Fruit fly (Drosophila melanogaster) whole organism, embryonic: Measurements from ENCODE around the gene e.

Experiments used
- BEAF-32 ChIP-seq: fragments of 200-800 bp; sonication (Bioruptor generic); optimal IDR thresholded peaks from 3 replicates; lab custom pipeline; 2017; ENCODE audit warnings: missing biosample characterization, missing genetic modification characterization, mild to moderate bottlenecking, moderate library complexity, missing genetic modification reagents
- CG10274 ChIP-seq: fragments of 200-800 bp; sonication (Bioruptor generic); optimal IDR thresholded peaks from 3 replicates; lab custom pipeline; 2017; ENCODE audit warnings: missing biosample characterization, mild to moderate bottlenecking, missing genetic modification characterization
- CG10321 ChIP-seq: fragments of 200-800 bp; sonication (Bioruptor generic); IDR thresholded peaks from 2 replicates; pipeline ENCODE4 v1.3.6; 2022; ENCODE audit warnings: missing biosample characterization, missing genetic modification characterization
- CG10565 ChIP-seq: fragments of 200-800 bp; sonication (Bioruptor generic); optimal IDR thresholded peaks from 3 replicates; lab custom pipeline; 2016; ENCODE audit warnings: missing biosample characterization, mild to moderate bottlenecking, missing genetic modification characterization
- CG11093 ChIP-seq: fragments of 200-800 bp; sonication (Bioruptor generic); IDR thresholded peaks from 3 replicates; pipeline ENCODE4 v1.3.6; 2022; ENCODE audit warnings: missing biosample characterization, missing genetic modification characterization
- CG11456 ChIP-seq: fragments of 200-800 bp; sonication (Bioruptor generic); IDR thresholded peaks from 3 replicates; pipeline ENCODE4 v1.3.6; 2022; ENCODE audit warnings: missing biosample characterization, missing genetic modification characterization
- CG11695 ChIP-seq: fragments of 200-800 bp; sonication (Bioruptor generic); IDR thresholded peaks from 3 replicates; pipeline ENCODE4 v1.3.6; 2022; ENCODE audit warnings: missing biosample characterization, missing genetic modification characterization
- CG13287 ChIP-seq: fragments of 200-800 bp; sonication (Bioruptor generic); IDR thresholded peaks from 2 replicates; pipeline ENCODE4 v1.3.6; 2022; ENCODE audit warnings: missing biosample characterization, missing genetic modification characterization; ENCODE audit not compliant: partially characterized antibody
- CG14014 ChIP-seq: fragments of 200-800 bp; sonication (Bioruptor generic); IDR thresholded peaks from 2 replicates; pipeline ENCODE4 v1.3.6; 2022; ENCODE audit warnings: missing biosample characterization, missing genetic modification characterization
- CG15479 ChIP-seq: fragments of 200-800 bp; sonication (Bioruptor generic); optimal IDR thresholded peaks from 3 replicates; lab custom pipeline; 2019; ENCODE audit warnings: missing biosample characterization, mild to moderate bottlenecking, missing genetic modification characterization, moderate library complexity
- CG1647 ChIP-seq: fragments of 200-800 bp; sonication (Bioruptor generic); optimal IDR thresholded peaks from 3 replicates; lab custom pipeline; 2016; ENCODE audit warnings: missing biosample characterization, missing genetic modification characterization
- CG17328 ChIP-seq: fragments of 200-800 bp; sonication (Bioruptor generic); IDR thresholded peaks from 2 replicates; pipeline ENCODE4 v1.3.6; 2022; ENCODE audit warnings: missing biosample characterization, missing genetic modification characterization
- CG32772 ChIP-seq: fragments of 200-800 bp; sonication (Bioruptor generic); IDR thresholded peaks from 2 replicates; pipeline ENCODE4 v1.3.6; 2022; ENCODE audit warnings: missing biosample characterization, missing genetic modification characterization
- CG3847 ChIP-seq: fragments of 200-800 bp; sonication (Bioruptor generic); IDR thresholded peaks from 2 replicates; pipeline ENCODE4 v1.3.6; 2022; ENCODE audit warnings: missing biosample characterization, missing genetic modification characterization
- CG43689 ChIP-seq: fragments of 200-800 bp; sonication (Bioruptor generic); IDR thresholded peaks from 2 replicates; pipeline ENCODE4 v1.3.6; 2022; ENCODE audit warnings: missing biosample characterization, missing genetic modification characterization
- CG4707 ChIP-seq: fragments of 200-800 bp; sonication (Bioruptor generic); optimal IDR thresholded peaks from 2 replicates; lab custom pipeline; 2018; ENCODE audit warnings: missing biosample characterization, mild to moderate bottlenecking, missing genetic modification characterization, moderate library complexity
- CG4730 ChIP-seq: fragments of 200-800 bp; sonication (Bioruptor generic); IDR thresholded peaks from 2 replicates; pipeline ENCODE4 v1.3.6; 2022; ENCODE audit warnings: missing biosample characterization, missing genetic modification characterization
- CG8388 ChIP-seq: fragments of 200-800 bp; sonication (Bioruptor generic); optimal IDR thresholded peaks from 2 replicates; lab custom pipeline; 2019; ENCODE audit warnings: missing biosample characterization, mild to moderate bottlenecking, missing genetic modification characterization, moderate library complexity
- CrebB ChIP-seq: fragments of 200-800 bp; sonication (Bioruptor generic); optimal IDR thresholded peaks from 3 replicates; lab custom pipeline; 2018; ENCODE audit warnings: missing biosample characterization, mild to moderate bottlenecking, missing genetic modification characterization
- Dbx ChIP-seq: fragments of 200-800 bp; sonication (Bioruptor generic); IDR thresholded peaks from 3 replicates; pipeline ENCODE4 v1.3.6; 2022; ENCODE audit warnings: missing biosample characterization, missing genetic modification characterization
- Dip2 ChIP-seq: fragments of 200-800 bp; sonication (Bioruptor generic); IDR thresholded peaks from 2 replicates; pipeline ENCODE4 v1.3.6; 2022; ENCODE audit warnings: missing biosample characterization, missing genetic modification characterization
- Dll ChIP-seq: fragments of 200-800 bp; sonication (Bioruptor generic); IDR thresholded peaks from 4 replicates; pipeline ENCODE4 v1.3.6; 2022; ENCODE audit warnings: missing biosample characterization, missing genetic modification characterization; ENCODE audit not compliant: partially characterized antibody
- Fer1 ChIP-seq: fragments of 200-800 bp; sonication (Bioruptor generic); optimal IDR thresholded peaks from 2 replicates; lab custom pipeline; 2017; ENCODE audit warnings: missing biosample characterization, mild to moderate bottlenecking, missing genetic modification characterization
- Fer3 ChIP-seq: fragments of 200-800 bp; sonication (Bioruptor generic); optimal IDR thresholded peaks from 2 replicates; lab custom pipeline; 2018; ENCODE audit warnings: missing biosample characterization, mild to moderate bottlenecking, missing genetic modification characterization, moderate library complexity
- HLH4C ChIP-seq: fragments of 200-800 bp; sonication (Bioruptor generic); IDR thresholded peaks from 3 replicates; pipeline ENCODE4 v1.3.6; 2022; ENCODE audit warnings: missing biosample characterization, missing genetic modification characterization; ENCODE audit not compliant: partially characterized antibody
- Lpt ChIP-seq: fragments of >200 bp; optimal IDR thresholded peaks from 2 replicates; lab custom pipeline; 2018; ENCODE audit warnings: missing biosample characterization, missing genetic modification characterization
- bigmax ChIP-seq: fragments of 200-800 bp; sonication (Bioruptor generic); optimal IDR thresholded peaks from 2 replicates; lab custom pipeline; 2018; ENCODE audit warnings: missing biosample characterization, mild to moderate bottlenecking, missing genetic modification characterization
- cato ChIP-seq: fragments of 200-800 bp; sonication (Bioruptor generic); optimal IDR thresholded peaks from 2 replicates; lab custom pipeline; 2016; ENCODE audit warnings: missing biosample characterization, missing genetic modification characterization, borderline replicate concordance
- croc ChIP-seq: fragments of 200-800 bp; sonication (Bioruptor generic); conservative IDR thresholded peaks from 3 replicates; pipeline ENCODE4 v1.3.6; 2022; ENCODE audit warnings: missing biosample characterization, missing genetic modification characterization
- eyg ChIP-seq: fragments of 200-800 bp; sonication (Bioruptor generic); optimal IDR thresholded peaks from 3 replicates; lab custom pipeline; 2016; ENCODE audit warnings: missing biosample characterization, missing genetic modification characterization
- grau ChIP-seq: fragments of 200-800 bp; optimal IDR thresholded peaks from 3 replicates; lab custom pipeline; 2019; ENCODE audit warnings: missing biosample characterization, mild to moderate bottlenecking, missing genetic modification characterization, moderate library complexity
- gro ChIP-seq: fragments of 200-800 bp; sonication (Bioruptor generic); optimal IDR thresholded peaks from 2 replicates; lab custom pipeline; 2016; ENCODE audit warnings: missing biosample characterization, missing genetic modification characterization
- ham ChIP-seq: fragments of 200-800 bp; sonication (Bioruptor generic); IDR thresholded peaks from 2 replicates; pipeline ENCODE4 v1.3.6; 2022; ENCODE audit warnings: missing biosample characterization, missing genetic modification characterization
- hbn ChIP-seq: fragments of 200-800 bp; sonication (Bioruptor generic); IDR thresholded peaks from 2 replicates; pipeline ENCODE4 v1.3.6; 2022; ENCODE audit warnings: missing biosample characterization, missing genetic modification characterization; ENCODE audit not compliant: partially characterized antibody
- inv ChIP-seq: fragments of 200-800 bp; sonication (Bioruptor generic); IDR thresholded peaks from 2 replicates; pipeline ENCODE4 v1.3.6; 2022; ENCODE audit warnings: missing biosample characterization, missing genetic modification characterization; ENCODE audit not compliant: partially characterized antibody
- kah ChIP-seq: fragments of 200-800 bp; sonication (Bioruptor generic); optimal IDR thresholded peaks from 2 replicates; lab custom pipeline; 2018; ENCODE audit warnings: missing biosample characterization, mild to moderate bottlenecking, missing genetic modification characterization
- lbe ChIP-seq: fragments of 200-800 bp; sonication (Bioruptor generic); optimal IDR thresholded peaks from 2 replicates; lab custom pipeline; 2016; ENCODE audit warnings: missing biosample characterization, mild to moderate bottlenecking, missing genetic modification characterization
- lmd ChIP-seq: fragments of 200-800 bp; sonication (Bioruptor generic); IDR thresholded peaks from 2 replicates; pipeline ENCODE4 v1.3.6; 2022; ENCODE audit warnings: missing biosample characterization, missing genetic modification characterization
- mam ChIP-seq: fragments of 200-800 bp; sonication (Bioruptor generic); optimal IDR thresholded peaks from 3 replicates; lab custom pipeline; 2016; ENCODE audit warnings: missing biosample characterization, missing genetic modification characterization
- otp ChIP-seq: fragments of 200-800 bp; sonication (Bioruptor generic); IDR thresholded peaks from 3 replicates; pipeline ENCODE4, ENCODE4 v1.3.6; 2022; ENCODE audit warnings: missing biosample characterization, missing genetic modification characterization
- pan ChIP-seq, 4 experiments: fragments of >200 bp in 3 of 4; fragments of 200-800 bp in 1 of 4; sonication (Bioruptor generic) in 1 of 4; optimal IDR thresholded peaks in 3 of 4; IDR thresholded peaks in 1 of 4; 2 replicates each; pipeline versions ENCODE4 v1.3.6 to Lab custom; 2017 to 2022; ENCODE audit warnings: missing biosample characterization in 2 of 4, missing genetic modification characterization in 2 of 4, mixed read lengths in 1 of 4
- pho ChIP-seq: fragments of 200-800 bp; sonication (Bioruptor generic); optimal IDR thresholded peaks from 2 replicates; lab custom pipeline; 2016; ENCODE audit warnings: missing biosample characterization, missing genetic modification characterization
- psq ChIP-seq: fragments of 200-800 bp; sonication (Bioruptor generic); optimal IDR thresholded peaks from 2 replicates; lab custom pipeline; 2017; ENCODE audit warnings: missing biosample characterization, missing genetic modification characterization
- ro ChIP-seq: fragments of 200-800 bp; sonication (Bioruptor generic); IDR thresholded peaks from 2 replicates; pipeline ENCODE4 v1.3.6; 2022; ENCODE audit warnings: missing biosample characterization, missing genetic modification characterization
- run ChIP-seq: fragments of 200-800 bp; sonication (Bioruptor generic); optimal IDR thresholded peaks from 3 replicates; lab custom pipeline; 2018; ENCODE audit warnings: missing biosample characterization, mild to moderate bottlenecking, missing genetic modification characterization
- salm ChIP-seq: fragments of 200-800 bp; sonication (Bioruptor generic); optimal IDR thresholded peaks from 2 replicates; lab custom pipeline; 2018; ENCODE audit warnings: missing biosample characterization, mild to moderate bottlenecking, missing genetic modification characterization
- ssp ChIP-seq: fragments of 200-800 bp; sonication (Bioruptor generic); IDR thresholded peaks from 2 replicates; pipeline ENCODE4 v1.3.6; 2022; ENCODE audit warnings: missing biosample characterization, missing genetic modification characterization
- unc-4 ChIP-seq: fragments of 200-800 bp; sonication (Bioruptor generic); IDR thresholded peaks from 2 replicates; pipeline ENCODE4 v1.3.6; 2022; ENCODE audit warnings: missing biosample characterization, missing genetic modification characterization; ENCODE audit not compliant: partially characterized antibody
- wdn ChIP-seq: fragments of 200-800 bp; sonication (Bioruptor generic); IDR thresholded peaks from 2 replicates; pipeline ENCODE4 v1.3.6; 2022; ENCODE audit warnings: missing biosample characterization, missing genetic modification characterization

The e gene

dm6 chr3R:21205680-21206326 is 31.2 kb downstream of the e start (continued):
- TF ChIP-seq Dbx (GFP tag; lab: Robert Waterston, UW) = no peak
- TF ChIP-seq Fer1 (GFP tag; lab: Kevin White, UChicago) = no peak
- peak; percentile 41; the same call in 1 of the 2 replicates for TF ChIP-seq lmd (GFP tag; lab: Robert Waterston, UW)
- no peak for TF ChIP-seq CG14014
- TF ChIP-seq pan (optimal IDR thresholded peaks at IDR 0.05; lab: Kevin White, UChicago) = no peak
- peak in 1 of 2 experiments; percentile 66 for TF ChIP-seq pan (GFP tag; optimal IDR thresholded peaks at IDR 0.05 in 1 of 2, IDR thresholded peaks at IDR 0.05 in 1 of 2)
- no peak for TF ChIP-seq CG3847
- TF ChIP-seq ssp (GFP tag; lab: Robert Waterston, UW) = peak; percentile 48; the same call in 1 of the 2 replicates
- no peak for TF ChIP-seq CrebB (tag; lab: Kevin White, UChicago)
- TF ChIP-seq CG43689 (GFP tag; lab: Robert Waterston, UW) = no peak
- 0 out of 3 replicates have a peak, but pooled peaks have one; percentile 31 for TF ChIP-seq otp
- no peak for TF ChIP-seq gro
- TF ChIP-seq ham (GFP tag; lab: Robert Waterston, UW) = no peak
- TF ChIP-seq CG32772 (GFP tag; lab: Robert Waterston, UW) = peak; percentile 53; the same call in 1 of the 2 replicates
- no peak for TF ChIP-seq unc-4 (GFP tag; lab: Robert Waterston, UW)
- TF ChIP-seq psq (GFP tag; lab: Kevin White, UChicago) = no peak
- no peak for TF ChIP-seq CG10321 (GFP tag; lab: Robert Waterston, UW)
- TF ChIP-seq mam = no peak
- no peak for TF ChIP-seq run (tag; lab: Kevin White, UChicago)
- TF ChIP-seq CG4707 (GFP tag; lab: Kevin White, UChicago) = peak; percentile 19
- TF ChIP-seq CG15479 = no peak
- TF ChIP-seq CG1647 = no peak
- no peak; the same call in 2 of the 3 replicates for TF ChIP-seq croc
- TF ChIP-seq CG8388 (GFP tag; lab: Kevin White, UChicago) = peak; percentile 52
- TF ChIP-seq CG13287 (GFP tag; lab: Robert Waterston, UW) = no peak
- no peak for TF ChIP-seq wdn (GFP tag; lab: Robert Waterston, UW)
- no peak for TF ChIP-seq Lpt
- TF ChIP-seq salm (tag; lab: Kevin White, UChicago) = no peak
- TF ChIP-seq eyg (GFP tag; lab: Kevin White, UChicago) = no peak
- no peak for TF ChIP-seq CG11456 (GFP tag; lab: Robert Waterston, UW)
- TF ChIP-seq inv (GFP tag; lab: Robert Waterston, UW) = no peak
- TF ChIP-seq pho (GFP tag; lab: Kevin White, UChicago) = no peak
- TF ChIP-seq lbe = no peak
- TF ChIP-seq Fer3 (tag; lab: Kevin White, UChicago) = no peak
- TF ChIP-seq grau (tag; lab: Kevin White, UChicago) = no peak
- no peak for TF ChIP-seq bigmax (GFP tag; lab: Kevin White, UChicago)
- no peak for TF ChIP-seq cato (GFP tag; lab: Kevin White, UChicago)
- TF ChIP-seq hbn (GFP tag; lab: Robert Waterston, UW) = no peak
- TF ChIP-seq kah = no peak
- no peak for TF ChIP-seq Dll (GFP tag; lab: Robert Waterston, UW)
- no peak for TF ChIP-seq HLH4C (GFP tag; lab: Robert Waterston, UW)
- TF ChIP-seq ro = no peak
- no peak for TF ChIP-seq CG4730 (GFP tag; lab: Robert Waterston, UW)
- peak; percentile 37; the same call in 1 of the 2 replicates for TF ChIP-seq CG17328 (GFP tag; lab: Robert Waterston, UW)
- TF ChIP-seq CG11695 (GFP tag; lab: Robert Waterston, UW) = no peak
- no peak for TF ChIP-seq Dip2 (GFP tag; lab: Robert Waterston, UW)
- no peak for TF ChIP-seq BEAF-32 (GFP tag; lab: Kevin White, UChicago)
- no peak for TF ChIP-seq CG10565
- no peak for TF ChIP-seq CG10274 (GFP tag; lab: Kevin White, UChicago)
- no peak for TF ChIP-seq CG11093
